Worm (Caenorhabditis elegans) whole organism, L4 larva: ENCODE measurements around the gene tag-343.

Experiments
- D1046.2 ChIP-seq: fragments of 200-800 bp; sonication (Bioruptor generic); IDR thresholded peaks from 2 replicates; pipeline ENCODE4 v1.3.6; 2022; ENCODE audit warnings: missing genetic modification characterization, missing compliant biosample characterization
- F10B5.3 ChIP-seq: sonication (generic microtip); optimal IDR thresholded peaks from 2 replicates; lab custom pipeline; 2016; ENCODE audit warnings: mild to moderate bottlenecking, missing genetic modification characterization, missing compliant biosample characterization
- F49E8.2 ChIP-seq: sonication (generic microtip); optimal IDR thresholded peaks from 2 replicates; lab custom pipeline; 2016; ENCODE audit warnings: missing compliant biosample characterization, mild to moderate bottlenecking, missing genetic modification characterization, borderline replicate concordance
- T20F7.1 ChIP-seq: fragments of 200-800 bp; sonication (Bioruptor generic); optimal IDR thresholded peaks from 2 replicates; lab custom pipeline; 2018; ENCODE audit warnings: mild to moderate bottlenecking, missing genetic modification characterization, missing compliant biosample characterization
- T26A8.4 ChIP-seq: fragments of 200-800 bp; sonication (Bioruptor generic); IDR thresholded peaks from 2 replicates; pipeline ENCODE4 v1.3.6; 2022; ENCODE audit warnings: missing genetic modification characterization, missing compliant biosample characterization
- Y105C5A.15 ChIP-seq: fragments of 200-800 bp; sonication (Bioruptor generic); IDR thresholded peaks from 2 replicates; pipeline ENCODE4 v1.3.6; 2022; ENCODE audit warnings: missing genetic modification characterization, missing compliant biosample characterization
- Y5F2A.4 ChIP-seq: fragments of 200-800 bp; sonication (Bioruptor generic); optimal IDR thresholded peaks from 2 replicates; lab custom pipeline; 2018; ENCODE audit warnings: mild to moderate bottlenecking, missing genetic modification characterization, missing compliant biosample characterization
- Y75B8A.6 ChIP-seq: fragments of 200-800 bp; sonication (Bioruptor generic); IDR thresholded peaks from 2 replicates; pipeline ENCODE4 v1.3.6; 2022; ENCODE audit warnings: missing genetic modification reagents, missing genetic modification characterization, missing compliant biosample characterization
- aha-1 ChIP-seq: fragments of 150-350 bp; peaks from one replicate; lab custom pipeline; 2014; ENCODE audit warnings: missing biosample characterization, missing genetic modification characterization
- ama-1 ChIP-seq: fragments of 150-350 bp; optimal IDR thresholded peaks from 2 replicates; lab custom pipeline; 2014; ENCODE audit warnings: inconsistent platforms, mixed read lengths
- ceh-20 ChIP-seq: fragments of 200-800 bp; sonication (Bioruptor generic); IDR thresholded peaks from 2 replicates; pipeline ENCODE4 v1.3.6; 2022; ENCODE audit warnings: missing genetic modification reagents, missing genetic modification characterization, missing compliant biosample characterization
- ceh-62 ChIP-seq: sonication (generic microtip); optimal IDR thresholded peaks from 2 replicates; lab custom pipeline; 2017; ENCODE audit warnings: missing biosample characterization, missing genetic modification characterization
- ces-1 ChIP-seq: fragments of 150-350 bp; sonication (generic microtip); optimal IDR thresholded peaks from 4 replicates; lab custom pipeline; 2014; ENCODE audit warnings: missing biosample characterization, missing genetic modification reagents, missing genetic modification characterization
- cey-2 ChIP-seq: sonication (generic microtip); optimal IDR thresholded peaks from 3 replicates; lab custom pipeline; 2017; ENCODE audit warnings: missing genetic modification characterization, mild to moderate bottlenecking, missing compliant biosample characterization, antibody characterized with exemption, borderline replicate concordance; ENCODE audit not compliant: insufficient read depth
- daf-12 ChIP-seq: fragments of 150-350 bp; optimal IDR thresholded peaks from 2 replicates; lab custom pipeline; 2014; ENCODE audit warnings: missing biosample characterization, missing genetic modification reagents, missing genetic modification characterization
- daf-16 ChIP-seq, 3 experiments: sonication (generic microtip); optimal IDR thresholded peaks; 2 replicates each; lab custom pipeline; 2016 to 2017; ENCODE audit warnings: missing genetic modification characterization in 3 of 3, missing genetic modification reagents in 3 of 3, mild to moderate bottlenecking in 2 of 3, missing compliant biosample characterization in 2 of 3, missing biosample characterization in 1 of 3, moderate library complexity in 1 of 3
- daf-19 ChIP-seq: fragments of 200-800 bp; sonication (Bioruptor generic); conservative IDR thresholded peaks from 2 replicates; pipeline ENCODE4 v1.3.6; 2022; ENCODE audit warnings: missing genetic modification characterization, missing compliant biosample characterization
- daf-8 ChIP-seq: fragments of 200-800 bp; sonication (Bioruptor generic); IDR thresholded peaks from 2 replicates; pipeline ENCODE4 v1.3.6; 2022; ENCODE audit warnings: missing genetic modification characterization, missing compliant biosample characterization
- dmd-8 ChIP-seq: fragments of 200-800 bp; sonication (Bioruptor generic); IDR thresholded peaks from 2 replicates; pipeline ENCODE4 v1.3.6; 2022; ENCODE audit warnings: missing genetic modification characterization, missing compliant biosample characterization
- dpl-1 ChIP-seq: fragments of 150-350 bp; optimal IDR thresholded peaks from 2 replicates; lab custom pipeline; 2014; ENCODE audit warnings: missing biosample characterization, missing genetic modification reagents, missing genetic modification characterization
- fkh-10 ChIP-seq: fragments of 150-350 bp; optimal IDR thresholded peaks from 2 replicates; lab custom pipeline; 2014; ENCODE audit warnings: missing biosample characterization, missing genetic modification reagents, missing genetic modification characterization
- hlh-11 ChIP-seq: fragments of 200-800 bp; sonication (Bioruptor generic); optimal IDR thresholded peaks from 2 replicates; lab custom pipeline; 2018; ENCODE audit warnings: mild to moderate bottlenecking, missing genetic modification characterization, missing compliant biosample characterization
- hlh-30 ChIP-seq: sonication (generic microtip); optimal IDR thresholded peaks from 2 replicates; lab custom pipeline; 2017; ENCODE audit warnings: antibody characterized with exemption, mild to moderate bottlenecking, missing genetic modification characterization, missing compliant biosample characterization; ENCODE audit not compliant: insufficient read depth
- lim-7 ChIP-seq: fragments of 200-800 bp; sonication (Bioruptor generic); IDR thresholded peaks from 2 replicates; pipeline ENCODE4 v1.3.6; 2022; ENCODE audit warnings: missing genetic modification characterization, missing compliant biosample characterization
- lsy-2 ChIP-seq, 2 experiments: fragments of 150-350 bp in 1 of 2; sonication (generic microtip) in 1 of 2; optimal IDR thresholded peaks; 2 replicates each; lab custom pipeline; 2014 to 2017; ENCODE audit warnings: missing biosample characterization in 2 of 2, missing genetic modification characterization in 2 of 2
- madf-9 ChIP-seq: fragments of 200-800 bp; sonication (Bioruptor generic); conservative IDR thresholded peaks from 2 replicates; pipeline ENCODE4 v1.3.6; 2022; ENCODE audit warnings: missing genetic modification reagents, missing genetic modification characterization, missing compliant biosample characterization
- mdl-1 ChIP-seq, 2 experiments: fragments of 150-350 bp in 1 of 2; sonication (generic microtip) in 1 of 2; optimal IDR thresholded peaks; 2 replicates each; lab custom pipeline; 2014 to 2017; ENCODE audit warnings: missing biosample characterization in 2 of 2, missing genetic modification characterization in 2 of 2
- mdt-29 ChIP-seq: fragments of 200-800 bp; sonication (Bioruptor generic); IDR thresholded peaks from 2 replicates; pipeline ENCODE4 v1.3.6; 2022; ENCODE audit warnings: missing genetic modification reagents, missing genetic modification characterization, missing compliant biosample characterization
- mes-2 ChIP-seq: sonication (generic microtip); optimal IDR thresholded peaks from 2 replicates; lab custom pipeline; 2016; ENCODE audit warnings: missing genotype, mild to moderate bottlenecking, missing genetic modification characterization, missing compliant biosample characterization; ENCODE audit not compliant: poor library complexity, severe bottlenecking
- nhr-10 ChIP-seq: fragments of 150-350 bp; optimal IDR thresholded peaks from 2 replicates; lab custom pipeline; 2014; ENCODE audit warnings: missing biosample characterization, missing genetic modification characterization
- nhr-237 ChIP-seq: sonication (generic microtip); optimal IDR thresholded peaks from 2 replicates; lab custom pipeline; 2017; ENCODE audit warnings: missing biosample characterization, missing genetic modification characterization
- nhr-25 ChIP-seq: sonication (generic microtip); optimal IDR thresholded peaks from 2 replicates; lab custom pipeline; 2017; ENCODE audit warnings: missing genetic modification characterization, mild to moderate bottlenecking, missing compliant biosample characterization, antibody characterized with exemption, moderate library complexity, borderline replicate concordance; ENCODE audit not compliant: insufficient read depth
- nhr-28 ChIP-seq: fragments of 150-350 bp; optimal IDR thresholded peaks from 2 replicates; lab custom pipeline; 2014; ENCODE audit warnings: missing biosample characterization, missing genetic modification characterization
- nhr-6 ChIP-seq: fragments of 150-350 bp; optimal IDR thresholded peaks from 2 replicates; lab custom pipeline; 2014; ENCODE audit warnings: missing biosample characterization, missing genetic modification characterization
- nhr-76 ChIP-seq: fragments of 150-350 bp; optimal IDR thresholded peaks from 2 replicates; lab custom pipeline; 2014; ENCODE audit warnings: missing biosample characterization, missing genetic modification characterization
- nhr-77 ChIP-seq: fragments of 150-350 bp; optimal IDR thresholded peaks from 2 replicates; lab custom pipeline; 2014; ENCODE audit warnings: missing biosample characterization, missing genetic modification characterization
- pha-4 ChIP-seq, 2 experiments: fragments of 150-350 bp in 1 of 2; fragments of 200-800 bp in 1 of 2; sonication (Bioruptor generic) in 1 of 2; IDR thresholded peaks in 1 of 2; optimal IDR thresholded peaks in 1 of 2; 2 replicates each; pipeline versions ENCODE4 v1.3.6 to Lab custom; 2014 to 2022; ENCODE audit warnings: missing genetic modification characterization in 2 of 2, missing genetic modification reagents in 2 of 2, missing biosample characterization in 1 of 2, missing compliant biosample characterization in 1 of 2
- pqm-1 ChIP-seq: sonication (generic microtip); optimal IDR thresholded peaks from 2 replicates; lab custom pipeline; 2017; ENCODE audit warnings: missing biosample characterization, missing genetic modification characterization
- rbr-2 ChIP-seq: sonication (generic microtip); optimal IDR thresholded peaks from 2 replicates; lab custom pipeline; 2016; ENCODE audit warnings: missing genotype, missing genetic modification characterization, missing compliant biosample characterization
- sdz-12 ChIP-seq: fragments of 200-800 bp; sonication (Bioruptor generic); optimal IDR thresholded peaks from 2 replicates; lab custom pipeline; 2018; ENCODE audit warnings: mild to moderate bottlenecking, missing genetic modification characterization, missing compliant biosample characterization
- set-16 ChIP-seq: fragments of 200-800 bp; sonication (Bioruptor generic); IDR thresholded peaks from 2 replicates; pipeline ENCODE4 v1.3.6; 2022; ENCODE audit warnings: missing genetic modification reagents, missing genetic modification characterization, missing compliant biosample characterization
- skn-1 ChIP-seq: fragments of 150-350 bp; optimal IDR thresholded peaks from 2 replicates; lab custom pipeline; 2014; ENCODE audit warnings: missing biosample characterization, missing genetic modification characterization
- spr-1 ChIP-seq: sonication (generic microtip); optimal IDR thresholded peaks from 2 replicates; lab custom pipeline; 2016; ENCODE audit warnings: mild to moderate bottlenecking, missing genetic modification characterization, missing compliant biosample characterization
- unc-62 ChIP-seq, 3 experiments: fragments of 150-350 bp in 1 of 3; sonication (generic microtip); optimal IDR thresholded peaks in 2 of 3; peaks in 1 of 3; 1 replicate in 1 of 3; 2 replicates in 2 of 3; lab custom pipeline; 2014 to 2017; ENCODE audit warnings: missing biosample characterization in 3 of 3, missing genetic modification characterization in 3 of 3, missing genetic modification reagents in 3 of 3, missing genotype in 1 of 3
- vab-7 ChIP-seq: fragments of 200-800 bp; sonication (Bioruptor generic); IDR thresholded peaks from 2 replicates; pipeline ENCODE4 v1.3.6; 2022; ENCODE audit warnings: missing genetic modification reagents, missing genetic modification characterization, missing compliant biosample characterization
- zag-1 ChIP-seq: fragments of 150-350 bp; optimal IDR thresholded peaks from 2 replicates; lab custom pipeline; 2014; ENCODE audit warnings: missing biosample characterization, missing genetic modification characterization
- zip-11 ChIP-seq: fragments of 200-800 bp; sonication (Bioruptor generic); IDR thresholded peaks from 2 replicates; pipeline ENCODE4 v1.3.6; 2022; ENCODE audit warnings: missing genetic modification characterization, missing compliant biosample characterization
- ztf-7 ChIP-seq: fragments of 150-350 bp; optimal IDR thresholded peaks from 2 replicates; lab custom pipeline; 2014; ENCODE audit warnings: missing biosample characterization, missing genetic modification characterization

Gene tag-343

ce11 chrX:16641678-16642077 lies 32.9 kb downstream of the tag-343 start:
- TF ChIP-seq aha-1 (tag; lab: Kevin White, UChicago), result peak; percentile 43
- TF ChIP-seq spr-1 (tag; lab: Kevin White, UChicago), result no peak
- TF ChIP-seq zip-11 (GFP tag; lab: Robert Waterston, UW), result no peak
- no peak for TF ChIP-seq T20F7.1
- no peak for TF ChIP-seq dmd-8 (GFP tag; lab: Robert Waterston, UW)
- TF ChIP-seq nhr-28 (tag; lab: Kevin White, UChicago), result no peak
- no peak for TF ChIP-seq F10B5.3 (tag; lab: Kevin White, UChicago)
- TF ChIP-seq Y5F2A.4, result no peak
- no peak for TF ChIP-seq hlh-30 (tag; lab: Kevin White, UChicago)
- no peak for TF ChIP-seq madf-9 (GFP tag; lab: Robert Waterston, UW)
- TF ChIP-seq daf-19 (GFP tag; lab: Robert Waterston, UW), result no peak
- no peak for TF ChIP-seq nhr-10 (tag; lab: Kevin White, UChicago)
- TF ChIP-seq daf-16 (GFP tag; optimal IDR thresholded peaks at IDR 0.05; lab: Kevin White, UChicago), result peak in 1 of 2 experiments; percentile 52
- no peak for TF ChIP-seq daf-16 (tag; optimal IDR thresholded peaks at IDR 0.05; lab: Kevin White, UChicago)
- TF ChIP-seq daf-8 (GFP tag; lab: Robert Waterston, UW), result no peak
- TF ChIP-seq Y75B8A.6, result no peak
- TF ChIP-seq nhr-6, result no peak
- TF ChIP-seq mdt-29 (GFP tag; lab: Robert Waterston, UW), result no peak
- TF ChIP-seq nhr-77 (tag; lab: Kevin White, UChicago), result no peak
- no peak for TF ChIP-seq cey-2 (tag; lab: Kevin White, UChicago)
- no peak for TF ChIP-seq pha-4 (GFP tag; IDR thresholded peaks at IDR 0.05; lab: Robert Waterston, UW)
- TF ChIP-seq pha-4 (tag; optimal IDR thresholded peaks at IDR 0.05; lab: Kevin White, UChicago), result no peak
- no peak for TF ChIP-seq rbr-2 (tag; lab: Kevin White, UChicago)
- TF ChIP-seq D1046.2 (GFP tag; lab: Robert Waterston, UW), result no peak
- peak in 1 of 2 experiments; percentile 25 for TF ChIP-seq unc-62 (GFP tag; optimal IDR thresholded peaks at IDR 0.05 in 1 of 2; lab: Kevin White, UChicago)
- TF ChIP-seq unc-62 (tag; optimal IDR thresholded peaks at IDR 0.05; lab: Kevin White, UChicago), result no peak
- TF ChIP-seq zag-1 (tag; lab: Kevin White, UChicago), result no peak

DNA sequence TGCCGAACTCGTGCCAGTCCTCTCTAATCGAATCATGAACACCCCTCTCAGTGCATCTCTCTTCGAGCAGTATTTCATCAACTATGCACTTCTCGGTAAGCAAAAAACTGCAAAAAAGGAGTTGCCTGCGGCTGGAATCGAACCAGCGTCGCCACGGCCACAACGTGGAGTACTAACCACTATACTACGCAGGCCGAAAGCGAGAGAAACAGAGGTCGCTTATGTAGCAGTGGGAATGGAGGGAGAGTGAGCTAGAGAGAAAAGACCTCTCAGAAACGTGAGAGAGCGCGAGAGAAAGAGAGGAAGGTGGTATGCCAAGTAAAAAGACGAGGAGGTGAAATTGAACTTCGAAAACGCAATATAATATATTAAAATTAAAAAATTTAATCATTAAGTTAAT lies 39.8 kb downstream of the tag-343 start:
- peak; percentile 76 for TF ChIP-seq sdz-12
- no peak for TF ChIP-seq pqm-1
- peak; percentile 79 for TF ChIP-seq hlh-30 (tag; lab: Kevin White, UChicago)
- TF ChIP-seq nhr-28 (tag; lab: Kevin White, UChicago), result peak; percentile 63
- TF ChIP-seq set-16 (GFP tag; lab: Robert Waterston, UW), result peak; percentile 60
- no peak for TF ChIP-seq daf-12 (tag; lab: Kevin White, UChicago)
- TF ChIP-seq ceh-62, result no peak
- peak; percentile 51 for TF ChIP-seq dpl-1 (GFP tag; lab: Kevin White, UChicago)
- TF ChIP-seq Y5F2A.4, result peak; percentile 55
- peak; percentile 42 to 67 for TF ChIP-seq lsy-2 (tag; optimal IDR thresholded peaks at IDR 0.05; lab: Kevin White, UChicago)
- TF ChIP-seq D1046.2 (GFP tag; lab: Robert Waterston, UW), result peak; percentile 90
- peak; percentile 85 for TF ChIP-seq ztf-7 (tag; lab: Kevin White, UChicago)
- peak; percentile 33 for TF ChIP-seq F49E8.2 (tag; lab: Kevin White, UChicago)
- TF ChIP-seq mes-2 (tag; lab: Kevin White, UChicago), result peak; percentile 89
- TF ChIP-seq fkh-10 (GFP tag; lab: Kevin White, UChicago), result peak; percentile 72
- TF ChIP-seq Y105C5A.15 (GFP tag; lab: Robert Waterston, UW), result peak; percentile 80; the same call in 1 of the 2 replicates
- peak; percentile 83; the same call in 1 of the 2 replicates for TF ChIP-seq Y75B8A.6
- no peak for TF ChIP-seq ces-1 (GFP tag; lab: Kevin White, UChicago)
- no peak for TF ChIP-seq skn-1 (tag; lab: Kevin White, UChicago)
- peak; percentile 69 for TF ChIP-seq hlh-11
- peak; percentile 49 to 66 for TF ChIP-seq mdl-1 (tag; optimal IDR thresholded peaks at IDR 0.05; lab: Kevin White, UChicago)
- TF ChIP-seq nhr-25, result no peak
- TF ChIP-seq nhr-76 (tag; lab: Kevin White, UChicago), result no peak
- no peak for TF ChIP-seq nhr-237 (tag; lab: Kevin White, UChicago)
- TF ChIP-seq vab-7 (GFP tag; lab: Robert Waterston, UW), result peak; percentile 84
- peak; percentile 92 for TF ChIP-seq pha-4 (GFP tag; IDR thresholded peaks at IDR 0.05; lab: Robert Waterston, UW)
- TF ChIP-seq pha-4 (tag; optimal IDR thresholded peaks at IDR 0.05; lab: Kevin White, UChicago), result no peak
- peak; percentile 91 for TF ChIP-seq ceh-20 (GFP tag; lab: Robert Waterston, UW)
- peak; percentile 87; the same call in 1 of the 2 replicates for TF ChIP-seq lim-7 (GFP tag; lab: Robert Waterston, UW)
- TF ChIP-seq T26A8.4 (GFP tag; lab: Robert Waterston, UW), result peak; percentile 83
- no peak for TF ChIP-seq ama-1 (lab: Kevin White, UChicago)
